Worm (Caenorhabditis elegans) whole organism, midembryonic: ENCODE data around the gene M03C11.9.

Experiments used
- flt-1 ChIP-seq: fragments of 200-800 bp; sonication (Bioruptor generic); IDR thresholded peaks from 2 replicates; pipeline ENCODE4 v1.3.6; 2022; ENCODE audit warnings: missing genetic modification characterization, missing compliant biosample characterization
- ref-1 ChIP-seq: fragments of 200-800 bp; sonication (Bioruptor generic); conservative IDR thresholded peaks from 2 replicates; pipeline ENCODE4 v1.3.6; 2022; ENCODE audit warnings: missing genetic modification reagents, missing genetic modification characterization, missing compliant biosample characterization
- tab-1 ChIP-seq: fragments of 200-800 bp; sonication (Bioruptor generic); IDR thresholded peaks from 2 replicates; pipeline ENCODE4 v1.3.6; 2022; ENCODE audit warnings: missing genetic modification characterization, missing compliant biosample characterization
- ztf-29 ChIP-seq: fragments of 200-800 bp; sonication (Bioruptor generic); IDR thresholded peaks from 2 replicates; pipeline ENCODE4 v1.3.6; 2022; ENCODE audit warnings: missing genetic modification reagents, missing genetic modification characterization, missing compliant biosample characterization

- TF ChIP-seq tab-1 (GFP tag; lab: Robert Waterston, UW): no peak
- TF ChIP-seq ztf-29 (GFP tag; lab: Robert Waterston, UW): no peak
- no peak for TF ChIP-seq ref-1
- TF ChIP-seq flt-1 (GFP tag; lab: Robert Waterston, UW): no peak
Measured at ce11 chrIII:10379632-10380031, 11.9 kb downstream of the M03C11.9 start.
